ENCODE assay signal across 1 fruit fly cellular context in the genomic region with DNA sequence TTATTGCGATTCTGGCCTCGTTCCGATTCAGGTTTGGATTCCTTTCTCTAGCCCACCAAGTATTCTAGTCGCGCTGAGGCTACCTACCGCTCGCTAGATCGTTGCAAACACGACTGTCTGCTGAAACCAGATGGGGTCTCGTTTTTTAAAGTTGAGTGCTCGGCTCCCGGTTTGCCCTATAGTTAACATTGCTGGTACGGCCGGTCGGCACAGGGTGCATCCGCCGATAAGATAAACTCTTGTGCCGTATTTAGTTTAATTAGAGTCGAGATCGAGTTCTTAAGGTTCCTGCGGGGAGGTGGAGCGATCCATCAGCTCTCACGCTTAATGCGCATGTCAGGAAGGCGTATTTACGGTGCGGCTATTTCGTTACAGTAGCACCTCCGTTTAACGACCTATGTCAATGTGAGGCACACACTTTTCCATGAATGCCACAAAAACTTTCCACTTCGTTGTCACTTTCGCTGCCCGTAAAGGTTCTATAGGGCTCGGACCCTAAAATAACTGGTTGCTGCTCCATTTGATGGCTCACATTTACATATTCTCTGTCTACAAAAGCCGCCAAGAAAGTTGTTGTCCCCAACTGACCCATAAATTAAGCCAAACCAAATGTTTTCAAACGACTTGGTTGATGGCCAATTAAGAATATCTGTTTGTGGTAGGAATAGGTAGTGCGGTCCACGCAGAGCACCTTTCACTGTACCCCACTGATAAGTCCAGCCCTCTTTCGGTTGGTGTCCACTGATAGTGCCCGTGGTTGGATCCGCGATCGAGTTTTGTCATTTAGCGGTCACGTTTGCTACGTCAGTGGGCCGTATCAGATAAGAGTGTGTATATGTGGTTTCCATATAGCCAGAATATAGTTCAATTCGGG.
TF ChIP-seq lines count a peak whose summit lies in the region.

A gene (minus strand): TSS at position 122 of the 874 bp plus-strand sequence.

TF ChIP-seq in whole organism, embryonic, 481 proteins besides CTCF, POLR2A, EP300 and RAD21 (continued from another document and continues in another):
- TF ChIP-seq unc-4 (GFP tag; IDR thresholded peaks at IDR 0.05; lab: Robert Waterston, UW; ENCODE audit: partially characterized antibody) (no peak), CG34422 (GFP tag; IDR thresholded peaks at IDR 0.05; lab: Robert Waterston, UW) (no peak), CrebB (tag; optimal IDR thresholded peaks at IDR 0.05; lab: Kevin White, UChicago) (no peak), CG11247 (GFP tag; IDR thresholded peaks at IDR 0.05; lab: Robert Waterston, UW) (0 out of 2 replicates have a peak, but pooled peaks have one; percentile 10), CG6254 (GFP tag; optimal IDR thresholded peaks at IDR 0.05; lab: Kevin White, UChicago) (peak; percentile 88), vnd (GFP tag; IDR thresholded peaks at IDR 0.05; lab: Robert Waterston, UW; ENCODE audit: partially characterized antibody) (no peak), Asciz (GFP tag; optimal IDR thresholded peaks at IDR 0.05; lab: Kevin White, UChicago) (peak; percentile 11), sens (GFP tag; lab: Kevin White, UChicago) (peak; percentile 90), Aef1 (GFP tag; IDR thresholded peaks at IDR 0.05; lab: Robert Waterston, UW) (peak; percentile 69), klu (GFP tag; IDR thresholded peaks at IDR 0.05; lab: Robert Waterston, UW) (peak; percentile 41; the same call in 1 of the 2 replicates), CG5953 (GFP tag; IDR thresholded peaks at IDR 0.05; lab: Robert Waterston, UW) (no peak), CG4617 (GFP tag; optimal IDR thresholded peaks at IDR 0.05; lab: Kevin White, UChicago; ENCODE audit: borderline replicate concordance) (no peak), HLH54F (GFP tag; optimal IDR thresholded peaks at IDR 0.05; lab: Kevin White, UChicago) (peak; percentile 64), CG4282 (GFP tag; optimal IDR thresholded peaks at IDR 0.05; lab: Kevin White, UChicago) (peak; percentile 25), ara (GFP tag; IDR thresholded peaks at IDR 0.05; lab: Robert Waterston, UW) (0 out of 2 replicates have a peak, but pooled peaks have one; percentile 6), CG11398 (GFP tag; optimal IDR thresholded peaks at IDR 0.05; lab: Kevin White, UChicago) (no peak), fd102C (GFP tag; optimal IDR thresholded peaks at IDR 0.05; lab: Kevin White, UChicago) (no peak), caup (GFP tag; optimal IDR thresholded peaks at IDR 0.05; lab: Kevin White, UChicago; ENCODE audit: severe bottlenecking) (peak; percentile 58), CG3847 (GFP tag; IDR thresholded peaks at IDR 0.05; lab: Robert Waterston, UW) (peak; percentile 52; the same call in 1 of the 2 replicates), CG14441 (GFP tag; IDR thresholded peaks at IDR 0.05; lab: Robert Waterston, UW) (peak; percentile 51), CG8359 (GFP tag; optimal IDR thresholded peaks at IDR 0.05; lab: Kevin White, UChicago; ENCODE audit: borderline replicate concordance) (peak; percentile 17), sc (optimal IDR thresholded peaks at IDR 0.05; lab: Kevin White, UChicago) (no peak), sc (GFP tag; optimal IDR thresholded peaks at IDR 0.05; lab: Kevin White, UChicago) (peak; percentile 32), trem (tag; optimal IDR thresholded peaks at IDR 0.05; lab: Kevin White, UChicago) (peak; percentile 11), CG16863 (GFP tag; optimal IDR thresholded peaks at IDR 0.05; lab: Kevin White, UChicago) (peak; percentile 58), Hmx (GFP tag; optimal IDR thresholded peaks at IDR 0.05; lab: Kevin White, UChicago) (peak; percentile 15), CG7745 (tag; optimal IDR thresholded peaks at IDR 0.05; lab: Kevin White, UChicago) (peak; percentile 11), Med (GFP tag; lab: Kevin White, UChicago) (peak; percentile 86), CG13424 (tag; optimal IDR thresholded peaks at IDR 0.05; lab: Kevin White, UChicago) (peak; percentile 65), H15 (GFP tag; IDR thresholded peaks at IDR 0.05; lab: Robert Waterston, UW) (0 out of 3 replicates have a peak, but pooled peaks have one; percentile 12), CG7357 (GFP tag; IDR thresholded peaks at IDR 0.05; lab: Robert Waterston, UW) (0 out of 3 replicates have a peak, but pooled peaks have one; percentile 36), Hmr (GFP tag; optimal IDR thresholded peaks at IDR 0.05; lab: Kevin White, UChicago) (peak; percentile 78), Drgx (GFP tag; IDR thresholded peaks at IDR 0.05; lab: Robert Waterston, UW) (no peak), CG18262 (tag; optimal IDR thresholded peaks at IDR 0.05; lab: Kevin White, UChicago) (peak; percentile 74), gt (GFP tag; IDR thresholded peaks at IDR 0.05; lab: Robert Waterston, UW) (no peak), Ssrp (tag; optimal IDR thresholded peaks at IDR 0.05; lab: Kevin White, UChicago) (peak; percentile 59), bab2 (GFP tag; optimal IDR thresholded peaks at IDR 0.05; lab: Kevin White, UChicago) (peak; percentile 37), lab (GFP tag; optimal IDR thresholded peaks at IDR 0.05; lab: Kevin White, UChicago) (peak; percentile 70), CG12219 (GFP tag; optimal IDR thresholded peaks at IDR 0.05; lab: Kevin White, UChicago) (peak; percentile 58), gce (GFP tag; IDR thresholded peaks at IDR 0.05; lab: Robert Waterston, UW) (no peak), CG10462 (GFP tag; optimal IDR thresholded peaks at IDR 0.05; lab: Kevin White, UChicago) (no peak), twi (tag; optimal IDR thresholded peaks at IDR 0.05; lab: Kevin White, UChicago) (peak; percentile 51), CoRest (tag; optimal IDR thresholded peaks at IDR 0.05; lab: Kevin White, UChicago) (peak; percentile 73), H2.0 (GFP tag; IDR thresholded peaks at IDR 0.05; lab: Robert Waterston, UW) (no peak), CG8281 (tag; optimal IDR thresholded peaks at IDR 0.05; lab: Kevin White, UChicago) (peak; percentile 19), salm (tag; optimal IDR thresholded peaks at IDR 0.05; lab: Kevin White, UChicago) (no peak), CG7839 (tag; optimal IDR thresholded peaks at IDR 0.05; lab: Kevin White, UChicago) (peak; percentile 77), onecut (GFP tag; IDR thresholded peaks at IDR 0.05; lab: Robert Waterston, UW) (peak; percentile 10; the same call in 1 of the 2 replicates), Pdp1 (GFP tag; optimal IDR thresholded peaks at IDR 0.05; lab: Kevin White, UChicago) (peak; percentile 42 to 66), cas (GFP tag; IDR thresholded peaks at IDR 0.05; lab: Robert Waterston, UW) (0 out of 2 replicates have a peak, but pooled peaks have one; percentile 12), zen2 (GFP tag; IDR thresholded peaks at IDR 0.05; lab: Robert Waterston, UW; ENCODE audit: partially characterized antibody) (no peak), rib (GFP tag; IDR thresholded peaks at IDR 0.05; lab: Robert Waterston, UW) (0 out of 2 replicates have a peak, but pooled peaks have one; percentile 19), ase (GFP tag; IDR thresholded peaks at IDR 0.05; lab: Robert Waterston, UW) (0 out of 3 replicates have a peak, but pooled peaks have one; percentile 11), CG11696 (GFP tag; IDR thresholded peaks at IDR 0.05; lab: Robert Waterston, UW) (no peak), Hr51 (GFP tag; optimal IDR thresholded peaks at IDR 0.05; lab: Kevin White, UChicago) (peak; percentile 37 to 67), dati (GFP tag; IDR thresholded peaks at IDR 0.05; lab: Robert Waterston, UW) (no peak), CG11560 (tag; IDR thresholded peaks at IDR 0.05; lab: Robert Waterston, UW) (peak; percentile 59; the same call in 2 of the 3 replicates), Ets65A (GFP tag; lab: Kevin White, UChicago) (peak; percentile 95), CG8944 (GFP tag; optimal IDR thresholded peaks at IDR 0.05; lab: Kevin White, UChicago) (peak; percentile 62), gro (GFP tag; optimal IDR thresholded peaks at IDR 0.05; lab: Kevin White, UChicago) (no peak), slbo (GFP tag; IDR thresholded peaks at IDR 0.05; lab: Robert Waterston, UW) (peak; percentile 72), NC2α (GFP tag; optimal IDR thresholded peaks at IDR 0.05; lab: Kevin White, UChicago) (peak; percentile 21), tll (GFP tag; optimal IDR thresholded peaks at IDR 0.05; lab: Kevin White, UChicago) (no peak), CG17802 (tag; optimal IDR thresholded peaks at IDR 0.05; lab: Kevin White, UChicago) (no peak), CG6765 (GFP tag; optimal IDR thresholded peaks at IDR 0.05; lab: Kevin White, UChicago) (peak; percentile 1), CG1832 (GFP tag; optimal IDR thresholded peaks at IDR 0.05; lab: Kevin White, UChicago) (no peak), dpn (GFP tag; optimal IDR thresholded peaks at IDR 0.05; lab: Kevin White, UChicago) (peak; percentile 61 to 67), BEAF-32 (GFP tag; optimal IDR thresholded peaks at IDR 0.05; lab: Kevin White, UChicago) (no peak), hbn (GFP tag; IDR thresholded peaks at IDR 0.05; lab: Robert Waterston, UW; ENCODE audit: partially characterized antibody) (no peak), zfh1 (GFP tag; IDR thresholded peaks at IDR 0.05; lab: Robert Waterston, UW) (peak; percentile 36; the same call in 1 of the 3 replicates), CG9609 (GFP tag; optimal IDR thresholded peaks at IDR 0.05; lab: Kevin White, UChicago) (peak; percentile 61), CG16815 (GFP tag; optimal IDR thresholded peaks at IDR 0.05; lab: Kevin White, UChicago) (peak; percentile 52), CG12071 (GFP tag; optimal IDR thresholded peaks at IDR 0.05; lab: Kevin White, UChicago) (no peak), ERR (GFP tag; optimal IDR thresholded peaks at IDR 0.05; lab: Kevin White, UChicago) (peak; percentile 82), CG3065 (GFP tag; optimal IDR thresholded peaks at IDR 0.05; lab: Kevin White, UChicago) (no peak), ken (GFP tag; IDR thresholded peaks at IDR 0.05; lab: Robert Waterston, UW) (no peak), pfk (GFP tag; optimal IDR thresholded peaks at IDR 0.05; lab: Kevin White, UChicago) (no peak), dysf (GFP tag; IDR thresholded peaks at IDR 0.05; lab: Robert Waterston, UW) (peak; percentile 70), ap (GFP tag; IDR thresholded peaks at IDR 0.05; lab: Robert Waterston, UW) (no peak), psq (GFP tag; optimal IDR thresholded peaks at IDR 0.05; lab: Kevin White, UChicago) (no peak), gsb (GFP tag; IDR thresholded peaks at IDR 0.05; lab: Robert Waterston, UW) (no peak), ham (GFP tag; IDR thresholded peaks at IDR 0.05; lab: Robert Waterston, UW) (no peak; the same call in 1 of the 2 replicates), CG17359 (tag; optimal IDR thresholded peaks at IDR 0.05; lab: Kevin White, UChicago) (peak; percentile 48), gcm (GFP tag; optimal IDR thresholded peaks at IDR 0.05; lab: Kevin White, UChicago) (peak; percentile 41), CG6791 (GFP tag; IDR thresholded peaks at IDR 0.05; lab: Robert Waterston, UW; ENCODE audit: partially characterized antibody) (no peak), pita (GFP tag; optimal IDR thresholded peaks at IDR 0.05; lab: Kevin White, UChicago) (no peak), Adf1 (GFP tag; IDR thresholded peaks at IDR 0.05; lab: Robert Waterston, UW) (0 out of 2 replicates have a peak, but pooled peaks have one; percentile 7), ato (GFP tag; IDR thresholded peaks at IDR 0.05; lab: Robert Waterston, UW; ENCODE audit: partially characterized antibody) (no peak), CG12942 (GFP tag; optimal IDR thresholded peaks at IDR 0.05; lab: Kevin White, UChicago) (peak; percentile 39), HmgZ (tag; optimal IDR thresholded peaks at IDR 0.05; lab: Kevin White, UChicago) (peak; percentile 42), Max (GFP tag; optimal IDR thresholded peaks at IDR 0.05; lab: Kevin White, UChicago) (no peak), tio (GFP tag; optimal IDR thresholded peaks at IDR 0.05; lab: Kevin White, UChicago) (peak; percentile 71), CG14860 (GFP tag; IDR thresholded peaks at IDR 0.05; lab: Robert Waterston, UW; ENCODE audit: partially characterized antibody) (no peak), CG10431 (GFP tag; optimal IDR thresholded peaks at IDR 0.05; lab: Kevin White, UChicago) (peak; percentile 35), CG6683 (GFP tag; optimal IDR thresholded peaks at IDR 0.05; lab: Kevin White, UChicago) (peak; percentile 54), Hr78 (GFP tag; optimal IDR thresholded peaks at IDR 0.05; lab: Kevin White, UChicago) (peak in 1 of 2 experiments; percentile 78), Awh (GFP tag; IDR thresholded peaks at IDR 0.05; lab: Robert Waterston, UW) (0 out of 2 replicates have a peak, but pooled peaks have one; percentile 40), CkIIα-i1 (GFP tag; IDR thresholded peaks at IDR 0.05; lab: Robert Waterston, UW) (no peak), mld (GFP tag; IDR thresholded peaks at IDR 0.05; lab: Robert Waterston, UW; ENCODE audit: partially characterized antibody) (no peak), kni (GFP tag; optimal IDR thresholded peaks at IDR 0.05; lab: Kevin White, UChicago) (peak; percentile 49), CG3838 (GFP tag; optimal IDR thresholded peaks at IDR 0.05; lab: Kevin White, UChicago) (no peak), chinmo (GFP tag; IDR thresholded peaks at IDR 0.05; lab: Robert Waterston, UW; ENCODE audit: partially characterized antibody) (0 out of 4 replicates have a peak, but pooled peaks have one; percentile 33), lmd (GFP tag; IDR thresholded peaks at IDR 0.05; lab: Robert Waterston, UW) (peak; percentile 70), Fer3 (tag; optimal IDR thresholded peaks at IDR 0.05; lab: Kevin White, UChicago) (peak; percentile 47), CG7556 (GFP tag; optimal IDR thresholded peaks at IDR 0.05; lab: Kevin White, UChicago) (peak; percentile 78), CG9817 (tag; optimal IDR thresholded peaks at IDR 0.05; lab: Kevin White, UChicago) (peak; percentile 44), CG4820 (GFP tag; optimal IDR thresholded peaks at IDR 0.05; lab: Kevin White, UChicago) (peak; percentile 33), CG2116 (GFP tag; optimal IDR thresholded peaks at IDR 0.05; lab: Kevin White, UChicago) (no peak), B-H1 (GFP tag; IDR thresholded peaks at IDR 0.05; lab: Robert Waterston, UW) (0 out of 3 replicates have a peak, but pooled peaks have one; percentile 30), CG34376 (GFP tag; optimal IDR thresholded peaks at IDR 0.05; lab: Kevin White, UChicago) (peak; percentile 67), Mrtf (GFP tag; IDR thresholded peaks at IDR 0.05; lab: Robert Waterston, UW) (no peak), bcd (GFP tag; optimal IDR thresholded peaks at IDR 0.05; lab: Kevin White, UChicago) (peak; percentile 73), Oli (tag; optimal IDR thresholded peaks at IDR 0.05; lab: Kevin White, UChicago) (peak; percentile 72), CG17612 (GFP tag; IDR thresholded peaks at IDR 0.05; lab: Robert Waterston, UW) (no peak), Gug (GFP tag; IDR thresholded peaks at IDR 0.05; lab: Robert Waterston, UW) (peak; percentile 63), stwl (tag; optimal IDR thresholded peaks at IDR 0.05; lab: Kevin White, UChicago) (no peak)
